Worm (Caenorhabditis elegans): ENCODE measurements around the gene ced-2.

ce11 chrIV:1600784-1601183 is 3.7 kb downstream of the ced-2 start:
- TF ChIP-seq hnd-1 (tag; optimal IDR thresholded peaks at IDR 0.05) (no peak), ceh-13 (GFP tag; optimal IDR thresholded peaks at IDR 0.05) (no peak), tra-4 (tag; optimal IDR thresholded peaks at IDR 0.05) (no peak), ets-7 (tag; optimal IDR thresholded peaks at IDR 0.05) (no peak), pes-1 (GFP tag; IDR thresholded peaks at IDR 0.05) (no peak)
